Worm (Caenorhabditis elegans): ENCODE data around the gene sdz-18.

ce11 chrII:1756072-1756471 is 49.8 kb upstream of the sdz-18 start, which contains the start of gene F36H5.17:
- TF ChIP-seq flt-1 (GFP tag; IDR thresholded peaks at IDR 0.05): no peak
- TF ChIP-seq klf-2 (GFP tag; conservative IDR thresholded peaks at IDR 0.05): no peak
- TF ChIP-seq tab-1 (GFP tag; IDR thresholded peaks at IDR 0.05): no peak
- TF ChIP-seq ztf-29 (GFP tag; IDR thresholded peaks at IDR 0.05): no peak
- no peak for TF ChIP-seq cog-1 (tag; optimal IDR thresholded peaks at IDR 0.05)
- no peak for TF ChIP-seq med-1 (GFP tag; optimal IDR thresholded peaks at IDR 0.05; ENCODE audit: insufficient read depth)
- no peak for TF ChIP-seq ztf-23 (GFP tag; IDR thresholded peaks at IDR 0.05)
- no peak for TF ChIP-seq ref-1 (GFP tag; conservative IDR thresholded peaks at IDR 0.05)
- no peak for TF ChIP-seq T22C8.4 (GFP tag; IDR thresholded peaks at IDR 0.05)

Measured in whole organism, midembryonic.